Fruit fly (Drosophila melanogaster) whole organism, embryonic: ENCODE results near the gene Tre1.

ENCODE experiments used
- CG10147 ChIP-seq: fragments of 200-800 bp; sonication (Bioruptor generic); optimal IDR thresholded peaks from 2 replicates; lab custom pipeline; 2019; ENCODE audit warnings: missing biosample characterization, mild to moderate bottlenecking, missing genetic modification characterization, moderate library complexity
- CG10209 ChIP-seq: fragments of 200-800 bp; sonication (Bioruptor generic); optimal IDR thresholded peaks from 3 replicates; lab custom pipeline; 2017; ENCODE audit warnings: missing biosample characterization, mild to moderate bottlenecking, missing genetic modification characterization, missing genetic modification reagents
- CG10979 ChIP-seq: fragments of 200-800 bp; sonication (Bioruptor generic); optimal IDR thresholded peaks from 2 replicates; lab custom pipeline; 2018; ENCODE audit warnings: missing biosample characterization, mild to moderate bottlenecking, missing genetic modification characterization, moderate library complexity
- CG11696 ChIP-seq: fragments of 200-800 bp; sonication (Bioruptor generic); IDR thresholded peaks from 2 replicates; pipeline ENCODE4 v1.3.6; 2022; ENCODE audit warnings: missing biosample characterization, missing genetic modification characterization
- CG14710 ChIP-seq: fragments of 200-800 bp; sonication (Bioruptor generic); optimal IDR thresholded peaks from 3 replicates; lab custom pipeline; 2019; ENCODE audit warnings: missing biosample characterization, mild to moderate bottlenecking, missing genetic modification characterization, moderate library complexity
- CG1529 ChIP-seq: fragments of 200-800 bp; sonication (Bioruptor generic); optimal IDR thresholded peaks from 3 replicates; lab custom pipeline; 2018; ENCODE audit warnings: missing biosample characterization, missing genetic modification characterization
- CG17802 ChIP-seq: fragments of 200-800 bp; sonication (Bioruptor generic); optimal IDR thresholded peaks from 2 replicates; lab custom pipeline; 2018; ENCODE audit warnings: missing biosample characterization, mild to moderate bottlenecking, missing genetic modification characterization, moderate library complexity
- CG18011 ChIP-seq: fragments of 200-800 bp; sonication (Bioruptor generic); optimal IDR thresholded peaks from 2 replicates; lab custom pipeline; 2017; ENCODE audit warnings: missing biosample characterization, missing genetic modification characterization, mild to moderate bottlenecking, moderate library complexity, missing genotype
- CG2678 ChIP-seq: fragments of 200-800 bp; sonication (Bioruptor generic); optimal IDR thresholded peaks from 3 replicates; lab custom pipeline; 2019; ENCODE audit warnings: missing biosample characterization, mild to moderate bottlenecking, missing genetic modification characterization, moderate library complexity
- CG31365 ChIP-seq: fragments of 200-800 bp; sonication (Bioruptor generic); optimal IDR thresholded peaks from 2 replicates; lab custom pipeline; 2018; ENCODE audit warnings: missing biosample characterization, mild to moderate bottlenecking, missing genetic modification characterization
- CG33213 ChIP-seq: fragments of 200-800 bp; sonication (Bioruptor generic); optimal IDR thresholded peaks from 3 replicates; lab custom pipeline; 2016; ENCODE audit warnings: missing biosample characterization, missing genetic modification characterization
- CG6272 ChIP-seq: fragments of 200-800 bp; sonication (Bioruptor generic); IDR thresholded peaks from 2 replicates; pipeline ENCODE4 v1.3.6; 2022; ENCODE audit warnings: missing biosample characterization, missing genetic modification characterization
- CG6791 ChIP-seq: fragments of 200-800 bp; sonication (Bioruptor generic); IDR thresholded peaks from 3 replicates; pipeline ENCODE4 v1.3.6; 2022; ENCODE audit warnings: missing biosample characterization, missing genetic modification characterization; ENCODE audit not compliant: partially characterized antibody
- CG8944 ChIP-seq: fragments of 200-800 bp; sonication (Bioruptor generic); optimal IDR thresholded peaks from 3 replicates; lab custom pipeline; 2016; ENCODE audit warnings: missing biosample characterization, missing genetic modification characterization
- CG9932 ChIP-seq: fragments of 200-800 bp; sonication (Bioruptor generic); IDR thresholded peaks from 2 replicates; pipeline ENCODE4 v1.3.6; 2022; ENCODE audit warnings: missing biosample characterization, missing genetic modification characterization
- CHES-1-like ChIP-seq: fragments of 200-800 bp; sonication (Bioruptor generic); optimal IDR thresholded peaks from 2 replicates; lab custom pipeline; 2016; ENCODE audit warnings: missing biosample characterization, missing genetic modification characterization
- D19B ChIP-seq: fragments of 200-800 bp; sonication (Bioruptor generic); optimal IDR thresholded peaks from 2 replicates; lab custom pipeline; 2017; ENCODE audit warnings: missing biosample characterization, mild to moderate bottlenecking, missing genetic modification characterization
- Dbx ChIP-seq: fragments of 200-800 bp; sonication (Bioruptor generic); IDR thresholded peaks from 3 replicates; pipeline ENCODE4 v1.3.6; 2022; ENCODE audit warnings: missing biosample characterization, missing genetic modification characterization
- Dek ChIP-seq: fragments of 200-800 bp; sonication (Bioruptor generic); optimal IDR thresholded peaks from 3 replicates; lab custom pipeline; 2019; ENCODE audit warnings: missing biosample characterization, mild to moderate bottlenecking, missing genetic modification characterization, moderate library complexity
- Dref ChIP-seq: fragments of 200-800 bp; sonication (Bioruptor generic); IDR thresholded peaks from 2 replicates; pipeline ENCODE4 v1.3.6; 2022; ENCODE audit warnings: missing biosample characterization, missing genetic modification characterization
- Drgx ChIP-seq: fragments of 200-800 bp; sonication (Bioruptor generic); IDR thresholded peaks from 2 replicates; pipeline ENCODE4 v1.3.6; 2022; ENCODE audit warnings: missing biosample characterization, missing genetic modification characterization
- Fer1 ChIP-seq: fragments of 200-800 bp; sonication (Bioruptor generic); optimal IDR thresholded peaks from 2 replicates; lab custom pipeline; 2017; ENCODE audit warnings: missing biosample characterization, mild to moderate bottlenecking, missing genetic modification characterization
- Gug ChIP-seq: fragments of 200-800 bp; sonication (Bioruptor generic); IDR thresholded peaks from 4 replicates; pipeline ENCODE4 v1.3.6; 2022; ENCODE audit warnings: missing biosample characterization, missing genetic modification characterization
- H15 ChIP-seq: fragments of 200-800 bp; sonication (Bioruptor generic); IDR thresholded peaks from 3 replicates; pipeline ENCODE4 v1.3.6; 2022; ENCODE audit warnings: missing biosample characterization, missing genetic modification characterization
- HLH3B ChIP-seq: fragments of 200-800 bp; sonication (Bioruptor generic); IDR thresholded peaks from 2 replicates; pipeline ENCODE4 v1.3.6; 2022; ENCODE audit warnings: missing biosample characterization, missing genetic modification characterization
- Hr39 ChIP-seq: fragments of >200 bp; optimal IDR thresholded peaks from 2 replicates; lab custom pipeline; 2017
- Mrtf ChIP-seq: fragments of 200-800 bp; sonication (Bioruptor generic); IDR thresholded peaks from 3 replicates; pipeline ENCODE4 v1.3.6; 2022; ENCODE audit warnings: missing biosample characterization, missing genetic modification characterization
- Optix ChIP-seq: fragments of 200-800 bp; sonication (Bioruptor generic); IDR thresholded peaks from 3 replicates; pipeline ENCODE4 v1.3.6; 2022; ENCODE audit warnings: missing biosample characterization, missing genetic modification characterization
- bigmax ChIP-seq: fragments of 200-800 bp; sonication (Bioruptor generic); optimal IDR thresholded peaks from 2 replicates; lab custom pipeline; 2018; ENCODE audit warnings: missing biosample characterization, mild to moderate bottlenecking, missing genetic modification characterization
- btn ChIP-seq: fragments of 200-800 bp; sonication (Bioruptor generic); optimal IDR thresholded peaks from 2 replicates; lab custom pipeline; 2016; ENCODE audit warnings: missing biosample characterization, missing genetic modification characterization
- caup ChIP-seq: fragments of 200-800 bp; sonication (Bioruptor generic); optimal IDR thresholded peaks from 3 replicates; lab custom pipeline; 2017; ENCODE audit warnings: missing biosample characterization, mild to moderate bottlenecking, missing genetic modification characterization, moderate library complexity; ENCODE audit not compliant: severe bottlenecking
- dimm ChIP-seq: fragments of 200-800 bp; sonication (Bioruptor generic); IDR thresholded peaks from 2 replicates; pipeline ENCODE4 v1.3.6; 2022; ENCODE audit warnings: missing biosample characterization, missing genetic modification characterization
- dmrt11E ChIP-seq: fragments of 200-800 bp; sonication (Bioruptor generic); optimal IDR thresholded peaks from 3 replicates; lab custom pipeline; 2018; ENCODE audit warnings: missing biosample characterization, mild to moderate bottlenecking, missing genetic modification characterization, moderate library complexity
- kah ChIP-seq: fragments of 200-800 bp; sonication (Bioruptor generic); optimal IDR thresholded peaks from 2 replicates; lab custom pipeline; 2018; ENCODE audit warnings: missing biosample characterization, mild to moderate bottlenecking, missing genetic modification characterization
- ken ChIP-seq: fragments of 200-800 bp; sonication (Bioruptor generic); IDR thresholded peaks from 3 replicates; pipeline ENCODE4 v1.3.6; 2022; ENCODE audit warnings: missing biosample characterization, missing genetic modification characterization
- kni ChIP-seq: fragments of 200-800 bp; sonication (Bioruptor generic); optimal IDR thresholded peaks from 3 replicates; lab custom pipeline; 2017; ENCODE audit warnings: mild to moderate bottlenecking, missing biosample characterization, missing genetic modification reagents, missing genetic modification characterization
- lbe ChIP-seq: fragments of 200-800 bp; sonication (Bioruptor generic); optimal IDR thresholded peaks from 2 replicates; lab custom pipeline; 2016; ENCODE audit warnings: missing biosample characterization, mild to moderate bottlenecking, missing genetic modification characterization
- lilli ChIP-seq: fragments of 200-800 bp; sonication (Bioruptor generic); optimal IDR thresholded peaks from 3 replicates; lab custom pipeline; 2016; ENCODE audit warnings: missing biosample characterization, missing genetic modification characterization
- luna ChIP-seq: fragments of 200-800 bp; sonication (Bioruptor generic); optimal IDR thresholded peaks from 2 replicates; lab custom pipeline; 2016; ENCODE audit warnings: missing biosample characterization, missing genetic modification characterization
- maf-S ChIP-seq: fragments of 200-800 bp; sonication (Bioruptor generic); optimal IDR thresholded peaks from 2 replicates; lab custom pipeline; 2016; ENCODE audit warnings: missing biosample characterization, missing genetic modification characterization
- org-1 ChIP-seq: fragments of 200-800 bp; sonication (Bioruptor generic); optimal IDR thresholded peaks from 2 replicates; lab custom pipeline; 2017; ENCODE audit warnings: missing biosample characterization, missing genetic modification characterization
- pfk ChIP-seq: fragments of 200-800 bp; sonication (Bioruptor generic); optimal IDR thresholded peaks from 2 replicates; lab custom pipeline; 2018; ENCODE audit warnings: missing biosample characterization, mild to moderate bottlenecking, missing genetic modification characterization, moderate library complexity
- pros ChIP-seq: fragments of 200-800 bp; sonication (Bioruptor generic); optimal IDR thresholded peaks from 3 replicates; lab custom pipeline; 2019; ENCODE audit warnings: missing biosample characterization, mild to moderate bottlenecking, missing genetic modification characterization, moderate library complexity
- slbo ChIP-seq: fragments of 200-800 bp; sonication (Bioruptor generic); IDR thresholded peaks from 2 replicates; pipeline ENCODE4 v1.3.6; 2022; ENCODE audit warnings: missing biosample characterization, missing genetic modification characterization
- slp2 ChIP-seq: fragments of 200-800 bp; sonication (Bioruptor generic); optimal IDR thresholded peaks from 2 replicates; lab custom pipeline; 2016; ENCODE audit warnings: missing biosample characterization, missing genetic modification characterization
- toy ChIP-seq: fragments of 200-800 bp; sonication (Bioruptor generic); IDR thresholded peaks from 2 replicates; pipeline ENCODE4 v1.3.6; 2022; ENCODE audit warnings: missing biosample characterization, missing genetic modification characterization
- wek ChIP-seq: fragments of 200-800 bp; sonication (Bioruptor generic); optimal IDR thresholded peaks from 3 replicates; lab custom pipeline; 2018; ENCODE audit warnings: missing biosample characterization, mild to moderate bottlenecking, missing genetic modification characterization, moderate library complexity
- zf30C ChIP-seq: fragments of 200-800 bp; sonication (Bioruptor generic); optimal IDR thresholded peaks from 3 replicates; lab custom pipeline; 2018; ENCODE audit warnings: missing biosample characterization, mild to moderate bottlenecking, missing genetic modification characterization
- zfh1 ChIP-seq: fragments of 200-800 bp; sonication (Bioruptor generic); IDR thresholded peaks from 3 replicates; pipeline ENCODE4 v1.3.6; 2022; ENCODE audit warnings: missing biosample characterization, missing genetic modification characterization
- zfh2 ChIP-seq: fragments of 200-800 bp; sonication (Bioruptor generic); optimal IDR thresholded peaks from 2 replicates; lab custom pipeline; 2016; ENCODE audit warnings: missing biosample characterization, missing genetic modification characterization

Gene Tre1

DNA sequence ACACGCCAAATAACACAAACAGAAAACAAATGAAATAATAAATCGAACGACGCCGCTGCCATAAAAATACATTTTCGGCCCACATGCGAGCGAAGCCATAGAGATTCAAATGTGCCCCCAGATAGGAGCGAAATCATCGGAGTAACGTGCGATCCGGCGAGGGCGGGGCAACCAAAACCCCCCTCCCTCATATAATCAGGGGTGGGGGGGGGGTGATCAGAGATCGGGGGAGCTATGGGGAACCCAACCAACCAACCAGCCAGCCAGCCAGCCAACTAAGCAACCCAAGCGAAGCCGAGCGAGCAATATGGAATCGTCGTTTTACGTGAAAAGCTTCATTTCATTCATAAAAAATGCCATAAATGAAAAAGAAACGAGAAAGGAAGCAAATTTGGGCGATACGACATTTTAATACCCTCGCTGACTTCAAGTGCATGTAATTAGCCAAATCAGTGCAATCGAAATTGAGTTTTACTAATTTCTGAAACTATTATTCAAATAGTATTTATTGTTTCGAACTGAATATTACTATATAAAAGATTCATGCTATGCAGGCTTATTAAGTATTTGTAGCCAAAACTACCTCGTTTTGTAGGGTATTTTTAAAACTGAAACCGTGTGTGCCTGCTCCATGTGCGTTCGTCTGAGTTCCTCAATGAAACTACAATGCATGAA lies 20.2 kb upstream of the Tre1 start (continued):
- peak; percentile 52 for TF ChIP-seq CG1529 (GFP tag; lab: Kevin White, UChicago)
- no peak for TF ChIP-seq CG6272
- TF ChIP-seq CG33213 (GFP tag; lab: Kevin White, UChicago) = no peak
- TF ChIP-seq Dek (tag; lab: Kevin White, UChicago) = peak; percentile 18
- peak; percentile 42 for TF ChIP-seq slp2
- TF ChIP-seq CG10147 (GFP tag; lab: Kevin White, UChicago) = peak; percentile 50
- TF ChIP-seq CG17802 (tag; lab: Kevin White, UChicago) = no peak
- peak; percentile 33; the same call in 1 of the 3 replicates for TF ChIP-seq H15
- TF ChIP-seq luna = no peak
- no peak for TF ChIP-seq pfk (GFP tag; lab: Kevin White, UChicago)
- peak; percentile 13 for TF ChIP-seq kni (GFP tag; lab: Kevin White, UChicago)
- TF ChIP-seq lilli = peak; percentile 70
- no peak for TF ChIP-seq toy (GFP tag; lab: Robert Waterston, UW)
- peak; percentile 38 for TF ChIP-seq Drgx (GFP tag; lab: Robert Waterston, UW)
- no peak for TF ChIP-seq CG11696
- TF ChIP-seq Gug (GFP tag; lab: Robert Waterston, UW) = peak; percentile 43; the same call in 3 of the 4 replicates
- TF ChIP-seq CG9932 (GFP tag; lab: Robert Waterston, UW) = no peak
- TF ChIP-seq Dref (GFP tag; lab: Robert Waterston, UW) = no peak
- no peak for TF ChIP-seq wek (GFP tag; lab: Kevin White, UChicago)
- no peak for TF ChIP-seq bigmax (GFP tag; lab: Kevin White, UChicago)
- TF ChIP-seq CG18011 (GFP tag; lab: Kevin White, UChicago) = peak; percentile 7
- peak; percentile 64 for TF ChIP-seq HLH3B
- no peak for TF ChIP-seq kah (GFP tag; lab: Kevin White, UChicago)
- TF ChIP-seq dimm = no peak
- TF ChIP-seq D19B (GFP tag; lab: Kevin White, UChicago) = peak; percentile 89
- no peak for TF ChIP-seq zf30C
- TF ChIP-seq Fer1 = peak; percentile 47
- no peak for TF ChIP-seq CG31365 (tag; lab: Kevin White, UChicago)
- TF ChIP-seq Mrtf (GFP tag; lab: Robert Waterston, UW) = 0 out of 3 replicates have a peak, but pooled peaks have one; percentile 25
- TF ChIP-seq CHES-1-like (GFP tag; lab: Kevin White, UChicago) = peak; percentile 14
- peak; percentile 75 for TF ChIP-seq CG10979 (tag; lab: Kevin White, UChicago)
- TF ChIP-seq ken (GFP tag; lab: Robert Waterston, UW) = peak; percentile 67; the same call in 1 of the 3 replicates
- TF ChIP-seq btn = no peak
- TF ChIP-seq Optix (GFP tag; lab: Robert Waterston, UW) = peak; percentile 52; the same call in 2 of the 3 replicates
- peak; percentile 46 for TF ChIP-seq CG14710 (tag; lab: Kevin White, UChicago)
- TF ChIP-seq lbe = peak; percentile 46
- TF ChIP-seq Dbx (GFP tag; lab: Robert Waterston, UW) = 0 out of 3 replicates have a peak, but pooled peaks have one; percentile 36
- peak; percentile 28 for TF ChIP-seq caup (GFP tag; lab: Kevin White, UChicago)
- peak; percentile 64 for TF ChIP-seq CG10209
- no peak for TF ChIP-seq Hr39 (lab: Kevin White, UChicago)
- no peak for TF ChIP-seq zfh2 (GFP tag; lab: Kevin White, UChicago)
- TF ChIP-seq slbo (GFP tag; lab: Robert Waterston, UW) = peak; percentile 53; the same call in 1 of the 2 replicates
- TF ChIP-seq maf-S (GFP tag; lab: Kevin White, UChicago) = peak; percentile 2
- peak; percentile 43 for TF ChIP-seq dmrt11E
- TF ChIP-seq CG8944 (GFP tag; lab: Kevin White, UChicago) = peak; percentile 22
- TF ChIP-seq CG2678 (tag; lab: Kevin White, UChicago) = peak; percentile 73
- TF ChIP-seq org-1 (GFP tag; lab: Kevin White, UChicago) = peak; percentile 53
- TF ChIP-seq CG6791 (GFP tag; lab: Robert Waterston, UW) = no peak
- TF ChIP-seq pros (GFP tag; lab: Kevin White, UChicago) = no peak
- peak; percentile 54; the same call in 1 of the 3 replicates for TF ChIP-seq zfh1 (GFP tag; lab: Robert Waterston, UW)
